Fruit fly (Drosophila melanogaster): ENCODE data around the gene CG43342.

Gene CG43342

dm6 chr3R:22339510-22339909, 41.6 kb upstream of the CG43342 start (continued):
- peak; percentile 66 for TF ChIP-seq CG10631 (GFP tag; optimal IDR thresholded peaks at IDR 0.05)
- peak; percentile 68 for TF ChIP-seq Eip75B (GFP tag; optimal IDR thresholded peaks at IDR 0.05)
- peak; percentile 66 for TF ChIP-seq Met (GFP tag; optimal IDR thresholded peaks at IDR 0.05)
- TF ChIP-seq Eip78C (GFP tag): peak; percentile 90
- no peak for TF ChIP-seq Eip93F (GFP tag; optimal IDR thresholded peaks at IDR 0.05)
- TF ChIP-seq CG4318 (GFP tag; optimal IDR thresholded peaks at IDR 0.05): no peak
- peak; percentile 27 for TF ChIP-seq CG6276 (GFP tag; optimal IDR thresholded peaks at IDR 0.05)
- peak; percentile 61 for TF ChIP-seq lz (GFP tag; optimal IDR thresholded peaks at IDR 0.05)
- peak; percentile 34 for TF ChIP-seq CG11762 (GFP tag; optimal IDR thresholded peaks at IDR 0.05; ENCODE audit: insufficient read depth)
- peak; percentile 62 for TF ChIP-seq achi (GFP tag; optimal IDR thresholded peaks at IDR 0.05)
- TF ChIP-seq Ets96B (tag; optimal IDR thresholded peaks at IDR 0.05): peak; percentile 68
- TF ChIP-seq Blimp-1 (GFP tag; optimal IDR thresholded peaks at IDR 0.05): no peak
- peak; percentile 29 to 65 for TF ChIP-seq salr (GFP tag; optimal IDR thresholded peaks at IDR 0.05)
- TF ChIP-seq CG32006 (GFP tag; optimal IDR thresholded peaks at IDR 0.05): peak; percentile 56
- no peak for TF ChIP-seq CG3032 (tag; optimal IDR thresholded peaks at IDR 0.05)
- peak; percentile 66 for TF ChIP-seq acj6 (GFP tag; optimal IDR thresholded peaks at IDR 0.05)
- TF ChIP-seq vri (GFP tag; optimal IDR thresholded peaks at IDR 0.05): peak; percentile 30
- TF ChIP-seq spab (GFP tag; optimal IDR thresholded peaks at IDR 0.05): peak; percentile 73
- peak; percentile 11 for TF ChIP-seq CG6854 (GFP tag; optimal IDR thresholded peaks at IDR 0.05)
- TF ChIP-seq net (GFP tag; optimal IDR thresholded peaks at IDR 0.05): peak; percentile 65
- TF ChIP-seq topi (GFP tag; optimal IDR thresholded peaks at IDR 0.05): peak; percentile 68
- TF ChIP-seq CG6808 (GFP tag; optimal IDR thresholded peaks at IDR 0.05): peak; percentile 63
- TF ChIP-seq Lpt (GFP tag; optimal IDR thresholded peaks at IDR 0.05): peak; percentile 26
- TF ChIP-seq CG31627 (GFP tag; optimal IDR thresholded peaks at IDR 0.05): peak; percentile 63
- 0 out of 2 replicates have a peak, but pooled peaks have one; percentile 12 for TF ChIP-seq Gug (GFP tag; IDR thresholded peaks at IDR 0.05)

- TF ChIP-seq Sox102F (GFP tag; optimal IDR thresholded peaks at IDR 0.05) (no peak), Eip93F (GFP tag; optimal IDR thresholded peaks at IDR 0.05) (no peak), CG11762 (GFP tag; optimal IDR thresholded peaks at IDR 0.05; ENCODE audit: insufficient read depth) (no peak), CG4318 (GFP tag; optimal IDR thresholded peaks at IDR 0.05) (no peak), lz (GFP tag; optimal IDR thresholded peaks at IDR 0.05) (no peak), CG6808 (GFP tag; optimal IDR thresholded peaks at IDR 0.05) (no peak), fd85E (GFP tag; optimal IDR thresholded peaks at IDR 0.05) (no peak), OdsH (GFP tag; optimal IDR thresholded peaks at IDR 0.05) (no peak), Hr38 (GFP tag; optimal IDR thresholded peaks at IDR 0.05) (no peak), net (GFP tag; optimal IDR thresholded peaks at IDR 0.05) (no peak), dac (GFP tag; optimal IDR thresholded peaks at IDR 0.05) (no peak), CG32006 (GFP tag; optimal IDR thresholded peaks at IDR 0.05) (no peak), Ets21C (GFP tag; optimal IDR thresholded peaks at IDR 0.05) (no peak), CG31627 (GFP tag; optimal IDR thresholded peaks at IDR 0.05) (no peak), CG34406 (GFP tag; optimal IDR thresholded peaks at IDR 0.05) (no peak)
These were observed 40.9 kb upstream of the CG43342 start, which contains the start of gene CG5388 for dm6 chr3R:22340207-22340606. Gene CG5388 (minus strand): TSS chr3R:22340307.

dm6 chr3R:22341652-22342051, 39.5 kb upstream of the CG43342 start:
- TF ChIP-seq Hr38 (GFP tag; optimal IDR thresholded peaks at IDR 0.05) (no peak), Met (GFP tag; optimal IDR thresholded peaks at IDR 0.05) (no peak), Hr4 (GFP tag; optimal IDR thresholded peaks at IDR 0.05) (no peak), CG10631 (GFP tag; optimal IDR thresholded peaks at IDR 0.05) (no peak), CG3032 (tag; optimal IDR thresholded peaks at IDR 0.05) (no peak), Hr39 (GFP tag; optimal IDR thresholded peaks at IDR 0.05) (no peak), CG7368 (GFP tag; optimal IDR thresholded peaks at IDR 0.05) (no peak), CG4318 (GFP tag; optimal IDR thresholded peaks at IDR 0.05) (no peak), dsx (GFP tag; optimal IDR thresholded peaks at IDR 0.05; ENCODE audit: poor library complexity, severe bottlenecking) (no peak), CG1621 (tag; optimal IDR thresholded peaks at IDR 0.05) (no peak), CG6808 (GFP tag; optimal IDR thresholded peaks at IDR 0.05) (no peak), topi (GFP tag; optimal IDR thresholded peaks at IDR 0.05) (no peak), lz (GFP tag; optimal IDR thresholded peaks at IDR 0.05) (no peak), CG8119 (GFP tag; IDR thresholded peaks at IDR 0.05) (no peak)
